Worm (Caenorhabditis elegans) whole organism, late embryonic: ENCODE measurements around the gene allo-1.

Experiments used
- ama-1 ChIP-seq: fragments of 150-350 bp; optimal IDR thresholded peaks from 2 replicates; lab custom pipeline; 2014
- ceh-24 ChIP-seq: sonication (generic microtip); optimal IDR thresholded peaks from 2 replicates; lab custom pipeline; 2016; ENCODE audit warnings: mild to moderate bottlenecking, missing genetic modification characterization, missing compliant biosample characterization
- npax-4 ChIP-seq: sonication (generic microtip); optimal IDR thresholded peaks from 2 replicates; lab custom pipeline; 2016; ENCODE audit warnings: missing genetic modification characterization, missing compliant biosample characterization
- sox-2 ChIP-seq: fragments of 200-800 bp; sonication (Bioruptor generic); IDR thresholded peaks from 2 replicates; pipeline ENCODE4 v1.3.6; 2022; ENCODE audit warnings: missing genetic modification reagents, missing genetic modification characterization, missing compliant biosample characterization
- tbx-7 ChIP-seq: sonication (generic microtip); optimal IDR thresholded peaks from 2 replicates; lab custom pipeline; 2016; ENCODE audit warnings: missing genotype, missing genetic modification characterization, missing compliant biosample characterization

DNA sequence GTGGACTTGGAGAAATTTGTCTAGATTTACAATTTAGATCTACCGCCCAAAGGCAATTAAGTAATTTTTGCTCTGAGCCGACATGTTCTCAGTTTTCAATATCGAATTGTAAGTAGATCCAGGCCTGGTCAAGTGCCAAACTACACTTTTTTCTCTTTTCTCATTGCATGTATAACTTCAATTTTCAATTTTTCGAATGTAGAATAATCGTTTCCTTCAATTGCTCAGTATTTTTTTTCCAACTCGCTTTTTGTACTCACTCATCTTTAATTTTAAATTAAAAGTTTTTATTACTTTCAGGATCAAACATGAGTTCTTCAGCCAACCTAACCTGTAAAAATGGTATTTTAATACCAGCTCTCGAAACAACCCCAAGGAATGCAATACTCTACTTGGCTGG is 19.5 kb upstream of the allo-1 start, which contains the start of gene ncx-3:
- TF ChIP-seq ama-1 (lab: Kevin White, UChicago) (no peak), tbx-7 (tag; lab: Kevin White, UChicago) (no peak), npax-4 (tag; lab: Kevin White, UChicago) (no peak), sox-2 (GFP tag; lab: Robert Waterston, UW) (no peak), ceh-24 (no peak)
